Worm (Caenorhabditis elegans): ENCODE data around the gene atg-16.1.

atg-16.1 gene

DNA sequence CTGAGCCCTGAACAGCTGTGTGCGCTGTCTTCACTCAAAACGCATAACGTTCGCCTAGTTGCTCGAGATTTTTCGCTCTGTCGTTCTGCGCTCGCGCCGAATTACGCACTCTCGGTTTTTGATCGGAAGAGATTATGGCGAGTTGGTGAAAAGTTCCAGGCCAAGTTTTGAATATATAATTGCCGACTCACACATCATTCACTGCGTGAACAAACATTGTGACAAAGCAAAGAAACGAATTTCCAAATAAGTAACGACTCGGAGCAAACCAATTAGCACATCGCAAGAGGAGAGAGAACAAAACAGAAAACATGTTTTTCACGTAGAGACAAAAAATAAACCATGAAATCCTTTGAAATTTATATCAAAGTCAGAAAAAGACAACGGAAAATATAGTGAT lies 26.9 kb downstream of the atg-16.1 start:
- TF ChIP-seq hlh-12 (tag; optimal IDR thresholded peaks at IDR 0.05) (no peak), hlh-26 (GFP tag; conservative IDR thresholded peaks at IDR 0.05) (no peak), F23B12.7 (tag; optimal IDR thresholded peaks at IDR 0.05; ENCODE audit: insufficient read depth) (no peak), lir-1 (GFP tag; conservative IDR thresholded peaks at IDR 0.05) (no peak), lag-1 (GFP tag; IDR thresholded peaks at IDR 0.05) (no peak), hmg-1.2 (GFP tag; IDR thresholded peaks at IDR 0.05) (no peak), madf-3 (GFP tag; IDR thresholded peaks at IDR 0.05) (no peak), F49E8.2 (tag; optimal IDR thresholded peaks at IDR 0.05; ENCODE audit: insufficient read depth) (no peak), bed-1 (GFP tag; IDR thresholded peaks at IDR 0.05) (no peak)

DNA sequence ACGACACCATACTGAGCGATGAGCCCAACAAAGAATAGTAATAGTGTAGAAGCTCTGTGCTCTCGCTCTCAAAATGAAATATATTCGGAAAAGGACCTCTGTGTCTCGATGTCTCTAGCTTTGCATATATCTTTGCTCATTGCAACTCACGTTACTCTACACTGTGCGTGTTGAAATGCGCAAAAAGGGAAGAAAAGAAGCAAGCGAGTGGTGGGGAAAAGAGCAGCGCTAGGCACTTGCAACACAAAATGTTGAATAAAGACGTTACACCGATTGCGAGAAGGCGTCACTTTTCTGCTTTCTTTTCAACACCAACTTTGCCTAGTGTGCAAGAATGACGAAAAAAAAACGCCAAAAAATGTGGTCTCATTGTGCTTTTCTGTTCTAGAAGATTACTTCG lies 27.7 kb downstream of the atg-16.1 start:
- TF ChIP-seq hrde-1 (tag; optimal IDR thresholded peaks at IDR 0.05; ENCODE audit: borderline replicate concordance) (no peak), nfyb-1 (GFP tag; IDR thresholded peaks at IDR 0.05) (0 out of 2 replicates have a peak, but pooled peaks have one; percentile 25)

DNA sequence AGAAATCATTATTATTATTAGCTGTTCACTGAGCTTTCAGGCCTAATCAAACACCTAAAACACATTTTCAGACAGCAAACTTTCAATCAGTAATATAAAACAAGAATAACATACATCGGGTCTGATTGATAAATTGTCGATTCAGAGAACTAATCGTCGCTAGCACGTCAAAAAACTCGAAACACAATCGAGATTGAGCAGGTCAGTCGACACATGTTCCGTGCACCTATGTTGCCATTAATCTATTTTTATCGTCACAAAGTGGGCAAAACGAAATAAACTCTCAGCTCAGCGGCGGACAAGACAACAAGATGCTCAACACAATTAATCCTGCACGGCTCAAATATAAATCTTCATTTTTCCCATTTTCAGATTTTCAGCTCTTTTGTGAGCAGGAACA lies 32.9 kb downstream of the atg-16.1 start:
- TF ChIP-seq C17E4.6 (GFP tag; IDR thresholded peaks at IDR 0.05), result no peak
- no peak for TF ChIP-seq ekl-4 (GFP tag; IDR thresholded peaks at IDR 0.05)

DNA sequence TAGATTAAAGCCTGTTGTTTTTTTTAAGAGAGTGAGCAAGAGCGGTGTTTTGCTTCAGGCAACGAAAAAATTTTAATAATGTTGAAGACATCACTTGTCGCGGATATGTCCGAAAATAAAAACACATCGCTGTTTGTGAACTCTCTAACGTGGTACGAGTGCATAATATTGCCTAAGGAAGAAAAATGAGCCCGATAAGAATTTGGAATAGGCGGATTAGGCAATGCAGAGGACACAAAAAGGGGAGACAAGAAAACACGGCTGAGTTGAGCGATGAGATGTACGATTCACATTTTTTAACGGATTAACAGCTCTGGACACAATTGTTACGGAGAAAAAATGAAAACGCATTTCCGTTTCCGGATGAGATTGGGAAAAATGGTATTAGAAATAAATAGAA lies 34.9 kb downstream of the atg-16.1 start:
- no peak for TF ChIP-seq C17E4.6 (GFP tag; IDR thresholded peaks at IDR 0.05)
- no peak for TF ChIP-seq unc-130 (GFP tag; optimal IDR thresholded peaks at IDR 0.05)
- TF ChIP-seq B0035.1 (tag; optimal IDR thresholded peaks at IDR 0.05), result no peak
- no peak for TF ChIP-seq pbrm-1 (GFP tag; IDR thresholded peaks at IDR 0.05)
- no peak for TF ChIP-seq madf-10 (tag; optimal IDR thresholded peaks at IDR 0.05)
- TF ChIP-seq ztf-28 (GFP tag; IDR thresholded peaks at IDR 0.05), result no peak
- TF ChIP-seq K11D2.4 (GFP tag; IDR thresholded peaks at IDR 0.05), result no peak
- TF ChIP-seq xnd-1 (tag; optimal IDR thresholded peaks at IDR 0.05), result no peak
- no peak for TF ChIP-seq ztf-3 (GFP tag; optimal IDR thresholded peaks at IDR 0.05)
- TF ChIP-seq F55B11.4 (tag; optimal IDR thresholded peaks at IDR 0.05; ENCODE audit: borderline replicate concordance, insufficient read depth), result no peak

DNA sequence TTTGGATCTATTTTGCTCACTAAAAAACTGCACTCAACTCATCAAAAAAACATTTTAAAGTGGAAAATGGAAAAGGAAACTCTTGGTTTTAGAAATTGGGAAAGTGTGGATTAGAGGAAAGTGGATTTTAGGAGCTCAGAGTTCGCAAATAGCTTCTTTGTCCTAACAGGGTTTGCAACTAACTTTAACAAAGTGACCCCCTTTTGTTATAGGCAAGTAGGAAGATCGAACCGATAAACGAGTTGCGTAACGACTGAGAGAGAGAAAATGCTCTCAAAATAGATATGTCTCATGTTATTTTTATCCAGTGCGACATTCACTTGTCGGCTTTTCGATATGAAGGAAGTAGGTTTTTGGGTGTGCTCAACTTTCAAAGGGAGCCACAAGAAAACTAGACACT lies 35.8 kb downstream of the atg-16.1 start:
- TF ChIP-seq C06A6.2 (GFP tag; conservative IDR thresholded peaks at IDR 0.05) (no peak), sdz-38 (tag; optimal IDR thresholded peaks at IDR 0.05) (no peak), die-1 (tag; optimal IDR thresholded peaks at IDR 0.05) (no peak), tbx-9 (tag; optimal IDR thresholded peaks at IDR 0.05; ENCODE audit: borderline replicate concordance) (no peak), lsy-27 (tag; optimal IDR thresholded peaks at IDR 0.05; ENCODE audit: borderline replicate concordance, insufficient read depth) (no peak), snpc-1.3 (tag; optimal IDR thresholded peaks at IDR 0.05; ENCODE audit: insufficient read depth) (no peak), madf-10 (tag; optimal IDR thresholded peaks at IDR 0.05) (no peak), rcor-1 (GFP tag; IDR thresholded peaks at IDR 0.05) (no peak), mcd-1 (GFP tag; IDR thresholded peaks at IDR 0.05) (no peak), egl-44 (GFP tag; IDR thresholded peaks at IDR 0.05) (no peak), F57A8.1 (GFP tag; optimal IDR thresholded peaks at IDR 0.05) (no peak), F22D6.2 (tag; optimal IDR thresholded peaks at IDR 0.05) (no peak), nhr-179 (tag; optimal IDR thresholded peaks at IDR 0.05) (no peak), lin-26 (GFP tag; IDR thresholded peaks at IDR 0.05) (no peak), ceh-58 (GFP tag; IDR thresholded peaks at IDR 0.05) (no peak)

All from whole organism, young adult.